Fruit fly (Drosophila melanogaster): Measurements from ENCODE around the gene CG14671.

The CG14671 gene

dm6 chr3R:5601044-5601523, 36.5 kb upstream of the CG14671 start, which contains the start of the genes kra and SecS (continued):
- TF ChIP-seq crp (GFP tag; optimal IDR thresholded peaks at IDR 0.05) (peak in 1 of 2 experiments; percentile 17), ind (GFP tag; optimal IDR thresholded peaks at IDR 0.05) (peak; percentile 65), CG30020 (tag; optimal IDR thresholded peaks at IDR 0.05) (peak; percentile 60), CG8290 (GFP tag; optimal IDR thresholded peaks at IDR 0.05) (peak; percentile 48), CG8290 (tag; optimal IDR thresholded peaks at IDR 0.05) (peak in 1 of 2 experiments; percentile 78), CG2712 (tag; optimal IDR thresholded peaks at IDR 0.05) (peak; percentile 69), CG15601 (tag; optimal IDR thresholded peaks at IDR 0.05) (peak; percentile 50), Sin3A (optimal IDR thresholded peaks at IDR 0.05) (peak; percentile 84), insv (GFP tag; optimal IDR thresholded peaks at IDR 0.05) (peak in 1 of 2 experiments; percentile 44), Max (GFP tag; optimal IDR thresholded peaks at IDR 0.05) (peak; percentile 60), lbe (GFP tag; optimal IDR thresholded peaks at IDR 0.05) (peak; percentile 47), BEAF-32 (GFP tag; optimal IDR thresholded peaks at IDR 0.05) (peak; percentile 59), CG3847 (GFP tag; IDR thresholded peaks at IDR 0.05) (no peak), schlank (tag; optimal IDR thresholded peaks at IDR 0.05) (peak; percentile 30), nerfin-1 (tag; optimal IDR thresholded peaks at IDR 0.05) (peak; percentile 47), Trl (optimal IDR thresholded peaks at IDR 0.05) (no peak), Trl (GFP tag; optimal IDR thresholded peaks at IDR 0.05) (peak; percentile 52), CG4282 (GFP tag; optimal IDR thresholded peaks at IDR 0.05) (no peak), Ets97D (GFP tag; optimal IDR thresholded peaks at IDR 0.05) (peak; percentile 92), CG2120 (GFP tag; optimal IDR thresholded peaks at IDR 0.05) (peak; percentile 76), CG17359 (tag; optimal IDR thresholded peaks at IDR 0.05) (peak; percentile 34), YL-1 (GFP tag; optimal IDR thresholded peaks at IDR 0.05) (peak; percentile 77), Med (GFP tag) (peak; percentile 89), NC2β (GFP tag; optimal IDR thresholded peaks at IDR 0.05) (peak; percentile 40), CG1529 (GFP tag; optimal IDR thresholded peaks at IDR 0.05) (peak; percentile 31), CG18476 (GFP tag; optimal IDR thresholded peaks at IDR 0.05) (peak; percentile 52), CG13775 (GFP tag; optimal IDR thresholded peaks at IDR 0.05) (peak; percentile 69), gfzf (GFP tag; optimal IDR thresholded peaks at IDR 0.05) (peak; percentile 95), CG18599 (GFP tag; optimal IDR thresholded peaks at IDR 0.05) (peak; percentile 72), cad (GFP tag; optimal IDR thresholded peaks at IDR 0.05) (no peak), D (optimal IDR thresholded peaks at IDR 0.05) (no peak), D (GFP tag; optimal IDR thresholded peaks at IDR 0.05) (no peak), mld (GFP tag; IDR thresholded peaks at IDR 0.05; ENCODE audit: partially characterized antibody) (no peak), pnt (GFP tag; optimal IDR thresholded peaks at IDR 0.05) (peak; percentile 21), CG12391 (tag; optimal IDR thresholded peaks at IDR 0.05) (peak; percentile 74), eve (GFP tag; optimal IDR thresholded peaks at IDR 0.05) (no peak), Nf-YA (GFP tag; IDR thresholded peaks at IDR 0.05) (no peak), Hsf (GFP tag; optimal IDR thresholded peaks at IDR 0.05) (peak; percentile 52), CG11456 (GFP tag; IDR thresholded peaks at IDR 0.05) (no peak), CG9797 (GFP tag; optimal IDR thresholded peaks at IDR 0.05) (peak; percentile 97), CG6654 (GFP tag; optimal IDR thresholded peaks at IDR 0.05) (peak; percentile 31), trh (GFP tag; optimal IDR thresholded peaks at IDR 0.05) (peak; percentile 35), D19A (tag; optimal IDR thresholded peaks at IDR 0.05) (peak; percentile 30), pfk (GFP tag; optimal IDR thresholded peaks at IDR 0.05) (no peak), slp2 (GFP tag; optimal IDR thresholded peaks at IDR 0.05) (peak; percentile 36), CG9876 (GFP tag; optimal IDR thresholded peaks at IDR 0.05) (peak; percentile 44), HHEX (GFP tag; optimal IDR thresholded peaks at IDR 0.05) (peak; percentile 3), CG6791 (GFP tag; IDR thresholded peaks at IDR 0.05; ENCODE audit: partially characterized antibody) (no peak), Hr51 (GFP tag; optimal IDR thresholded peaks at IDR 0.05) (peak; percentile 72 to 77), PHDP (tag; optimal IDR thresholded peaks at IDR 0.05) (peak; percentile 59), shn (GFP tag; optimal IDR thresholded peaks at IDR 0.05) (peak; percentile 49)
